Worm (Caenorhabditis elegans) whole organism, late embryonic: ENCODE results near the gene Y43H11AL.1.

Experiments
- ama-1 ChIP-seq: fragments of 150-350 bp; optimal IDR thresholded peaks from 2 replicates; lab custom pipeline; 2014
- elt-2 ChIP-seq: sonication (generic microtip); optimal IDR thresholded peaks from 2 replicates; lab custom pipeline; 2016; ENCODE audit warnings: missing genetic modification reagents, missing genetic modification characterization, missing compliant biosample characterization
- nhr-11 ChIP-seq: fragments of 150-350 bp; optimal IDR thresholded peaks from 2 replicates; lab custom pipeline; 2014; ENCODE audit warnings: missing biosample characterization, missing genetic modification characterization
- sox-4 ChIP-seq: sonication (generic microtip); optimal IDR thresholded peaks from 2 replicates; lab custom pipeline; 2017; ENCODE audit warnings: mild to moderate bottlenecking, missing genetic modification characterization, inconsistent platforms, missing compliant biosample characterization
- unc-86 ChIP-seq: sonication (generic microtip); optimal IDR thresholded peaks from 2 replicates; lab custom pipeline; 2016; ENCODE audit warnings: missing genetic modification characterization, missing compliant biosample characterization

- TF ChIP-seq ama-1 (lab: Kevin White, UChicago), result no peak
- no peak for TF ChIP-seq elt-2
- no peak for TF ChIP-seq nhr-11 (tag; lab: Kevin White, UChicago)
- TF ChIP-seq unc-86 (tag; lab: Kevin White, UChicago), result no peak
- no peak for TF ChIP-seq sox-4
Observed at ce11 chrII:217308-217707, 15.2 kb downstream of the Y43H11AL.1 start.
